Fruit fly (Drosophila melanogaster): Measurements from ENCODE around the gene CG14022.

dm6 chr2L:5372552-5372951 is 43.9 kb upstream of the CG14022 start:
- TF ChIP-seq Blimp-1 (GFP tag; optimal IDR thresholded peaks at IDR 0.05) (no peak), CG10669 (GFP tag; optimal IDR thresholded peaks at IDR 0.05) (peak; percentile 75), CG3919 (GFP tag; optimal IDR thresholded peaks at IDR 0.05) (peak; percentile 55), CG34406 (GFP tag; optimal IDR thresholded peaks at IDR 0.05) (peak; percentile 22)
